Fruit fly (Drosophila melanogaster): ENCODE data around the gene Nprl2.

Nprl2 gene

DNA sequence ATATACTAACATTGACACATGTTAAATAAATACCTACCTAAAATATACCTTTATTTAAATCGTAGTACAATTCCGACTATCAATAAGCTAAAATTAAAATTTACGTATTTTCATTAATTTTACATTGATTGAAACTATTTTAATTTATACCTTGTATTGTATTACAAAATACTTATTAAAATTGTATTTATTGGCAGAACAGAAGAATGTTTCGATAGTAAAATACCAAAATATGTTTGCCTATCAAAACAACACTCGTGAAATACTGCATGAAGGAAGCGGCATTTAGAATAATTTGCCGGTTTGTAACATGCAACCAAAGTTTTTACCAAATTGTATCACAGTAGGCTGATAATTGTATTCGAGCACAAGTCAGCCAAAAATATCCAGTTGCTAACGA, 2.4 kb upstream of the Nprl2 start, which contains the start of the genes DENR and CG4880 (continued):
- peak; percentile 0 for TF ChIP-seq sd (tag; optimal IDR thresholded peaks at IDR 0.05)
- TF ChIP-seq Elba2 (GFP tag; optimal IDR thresholded peaks at IDR 0.05): no peak
- no peak for TF ChIP-seq H2.0 (GFP tag; IDR thresholded peaks at IDR 0.05)

DNA sequence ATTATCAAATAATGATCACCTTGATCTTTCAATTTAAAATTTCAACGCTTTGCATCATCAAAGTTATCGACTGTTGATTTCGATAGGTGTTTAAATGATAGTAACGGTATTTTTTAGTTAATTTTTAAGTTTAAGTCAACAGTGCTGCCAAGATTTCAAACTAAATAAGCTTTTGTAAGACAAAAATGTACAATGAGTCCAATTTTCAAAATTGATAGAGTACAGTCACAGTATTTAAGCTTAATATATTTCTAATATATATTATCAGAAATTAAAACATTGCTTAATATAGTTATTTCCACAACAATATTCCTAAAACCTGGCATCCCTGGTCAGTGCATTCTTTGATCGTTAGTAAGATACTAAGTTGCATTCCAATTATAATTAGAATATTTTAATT, 3.1 kb downstream of the Nprl2 start, which contains the start of gene CG4872:
Gene CG4872, plus strand, starts transcription at position 333 of the 400 bp plus-strand sequence.
- TF ChIP-seq CG18262 (tag; optimal IDR thresholded peaks at IDR 0.05) (peak; percentile 0), nmo (GFP tag; optimal IDR thresholded peaks at IDR 0.05) (peak; percentile 16), phol (tag; optimal IDR thresholded peaks at IDR 0.05) (peak; percentile 3), Doc3 (GFP tag; IDR thresholded peaks at IDR 0.05; ENCODE audit: partially characterized antibody) (no peak), CG4282 (GFP tag; optimal IDR thresholded peaks at IDR 0.05) (no peak), stwl (tag; optimal IDR thresholded peaks at IDR 0.05) (peak; percentile 7), HmgD (GFP tag; optimal IDR thresholded peaks at IDR 0.05) (no peak), Hr51 (GFP tag; optimal IDR thresholded peaks at IDR 0.05) (no peak), CG30403 (GFP tag; optimal IDR thresholded peaks at IDR 0.05) (peak; percentile 3), B-H1 (GFP tag; IDR thresholded peaks at IDR 0.05) (no peak), sd (tag; optimal IDR thresholded peaks at IDR 0.05) (peak; percentile 45), row (GFP tag; IDR thresholded peaks at IDR 0.05) (peak; percentile 42), gfzf (GFP tag; optimal IDR thresholded peaks at IDR 0.05) (peak; percentile 44), Myb (GFP tag; optimal IDR thresholded peaks at IDR 0.05) (peak; percentile 79), CG6854 (GFP tag; optimal IDR thresholded peaks at IDR 0.05) (no peak), Ets97D (GFP tag; optimal IDR thresholded peaks at IDR 0.05) (no peak), CG13424 (tag; optimal IDR thresholded peaks at IDR 0.05) (peak; percentile 12), disco-r (GFP tag; optimal IDR thresholded peaks at IDR 0.05) (no peak), danr (GFP tag; IDR thresholded peaks at IDR 0.05) (no peak), sna (GFP tag; IDR thresholded peaks at IDR 0.05; ENCODE audit: partially characterized antibody) (no peak), z (GFP tag; IDR thresholded peaks at IDR 0.05) (no peak), bab2 (GFP tag; optimal IDR thresholded peaks at IDR 0.05) (no peak), CoRest (tag; optimal IDR thresholded peaks at IDR 0.05) (peak; percentile 16), Dref (GFP tag; IDR thresholded peaks at IDR 0.05) (peak; percentile 46), CG9876 (GFP tag; optimal IDR thresholded peaks at IDR 0.05) (no peak), CG12104 (GFP tag; optimal IDR thresholded peaks at IDR 0.05) (no peak), ac (GFP tag; optimal IDR thresholded peaks at IDR 0.05) (no peak), CG2116 (GFP tag; optimal IDR thresholded peaks at IDR 0.05) (peak; percentile 31), CG10462 (GFP tag; optimal IDR thresholded peaks at IDR 0.05) (no peak), unpg (GFP tag; optimal IDR thresholded peaks at IDR 0.05) (peak; percentile 8), CG14710 (tag; optimal IDR thresholded peaks at IDR 0.05) (peak; percentile 4), Dp (GFP tag; optimal IDR thresholded peaks at IDR 0.05) (peak; percentile 20), pzg (GFP tag; optimal IDR thresholded peaks at IDR 0.05) (peak; percentile 8), grau (tag; optimal IDR thresholded peaks at IDR 0.05) (peak; percentile 13), BEAF-32 (GFP tag; optimal IDR thresholded peaks at IDR 0.05) (peak; percentile 5), nau (GFP tag; optimal IDR thresholded peaks at IDR 0.05) (no peak), pnt (GFP tag; optimal IDR thresholded peaks at IDR 0.05) (no peak), Poxn (GFP tag; IDR thresholded peaks at IDR 0.05) (no peak), Sry-β (GFP tag; optimal IDR thresholded peaks at IDR 0.05) (peak; percentile 57), CG17385 (GFP tag; optimal IDR thresholded peaks at IDR 0.05) (no peak), E2f2 (GFP tag; IDR thresholded peaks at IDR 0.05) (peak; percentile 41; the same call in 1 of the 2 replicates)
